Worm (Caenorhabditis elegans): ENCODE data around the gene T22D1.1.

ce11 chrIV:6881183-6881582 is 42.0 kb upstream of the T22D1.1 start:
- peak; percentile 8 for TF ChIP-seq fkh-10 (GFP tag; optimal IDR thresholded peaks at IDR 0.05)
- TF ChIP-seq egl-27 (tag; optimal IDR thresholded peaks at IDR 0.05), result no peak
- TF ChIP-seq mdl-1 (tag; optimal IDR thresholded peaks at IDR 0.05), result peak; percentile 32
- no peak for TF ChIP-seq aly-2 (tag; optimal IDR thresholded peaks at IDR 0.05)
- TF ChIP-seq lin-39 (tag; optimal IDR thresholded peaks at IDR 0.05), result peak; percentile 65
- no peak for TF ChIP-seq unc-39 (tag; optimal IDR thresholded peaks at IDR 0.05)
- TF ChIP-seq nfya-1 (tag; optimal IDR thresholded peaks at IDR 0.05; ENCODE audit: insufficient read depth), result peak; percentile 82
- TF ChIP-seq nhr-67 (tag; optimal IDR thresholded peaks at IDR 0.05), result no peak
- TF ChIP-seq tbx-2 (tag; optimal IDR thresholded peaks at IDR 0.05), result no peak
- TF ChIP-seq nhr-28 (tag; optimal IDR thresholded peaks at IDR 0.05), result no peak
- TF ChIP-seq nhr-11 (tag; optimal IDR thresholded peaks at IDR 0.05), result peak; percentile 31
- TF ChIP-seq nhr-25 (tag; optimal IDR thresholded peaks at IDR 0.05), result no peak
- no peak for TF ChIP-seq egl-5 (tag; optimal IDR thresholded peaks at IDR 0.05)
- no peak for TF ChIP-seq ceh-16 (tag; optimal IDR thresholded peaks at IDR 0.05)

All from whole organism, L3 larva.